Fruit fly (Drosophila melanogaster) ovary, adult (tissue): ENCODE results near the gene CG8939.

ENCODE experiments used
- CG17801 ChIP-seq: fragments of 200-800 bp; optimal IDR thresholded peaks from 2 replicates; lab custom pipeline; 2019; ENCODE audit warnings: missing biosample characterization, mild to moderate bottlenecking, missing genetic modification characterization, moderate library complexity; ENCODE audit not compliant: partially characterized antibody

CG8939 gene

DNA sequence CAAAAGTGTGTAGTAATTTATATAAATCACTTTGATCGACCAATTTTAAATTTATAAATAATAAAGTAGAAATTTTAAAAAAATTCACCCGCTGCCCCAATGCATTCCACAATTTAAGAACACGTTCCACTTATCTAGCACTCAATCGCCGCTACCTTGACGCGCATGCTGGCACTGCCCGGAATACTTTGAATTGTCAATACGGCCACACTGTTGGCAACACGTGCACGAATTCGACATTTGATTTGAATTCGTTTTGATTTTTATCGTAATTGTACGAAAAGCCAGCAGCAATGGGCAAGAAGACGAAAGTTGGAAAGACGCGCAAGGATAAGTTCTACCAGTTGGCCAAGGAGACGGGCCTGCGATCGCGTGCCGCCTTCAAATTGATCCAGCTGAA is at the start of gene CG8939:
Gene CG8939 (plus strand): TSS at position 186 of the 400 bp plus-strand sequence.
- TF ChIP-seq CG17801 (GFP tag; lab: Kevin White, UChicago), result no peak

DNA sequence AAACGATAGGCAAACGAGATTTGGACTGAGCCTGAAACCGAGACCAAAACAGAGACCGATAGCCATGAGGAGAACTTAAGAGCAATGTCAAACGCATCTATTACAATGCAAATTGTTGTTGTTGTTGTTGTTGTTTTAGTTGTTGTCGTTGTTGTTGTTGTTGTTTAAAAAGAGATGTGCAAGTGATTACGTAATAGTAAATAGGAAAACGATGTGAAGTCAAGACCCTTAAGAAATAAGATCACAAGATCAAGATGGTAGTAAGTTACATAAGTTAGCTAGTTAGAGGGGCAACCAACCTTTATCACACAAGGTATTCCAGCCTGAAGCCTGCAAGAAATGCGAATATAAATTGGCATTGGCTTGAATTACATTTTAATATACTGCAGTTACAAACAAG is 46.8 kb upstream of the CG8939 start:
- TF ChIP-seq CG17801 (GFP tag; lab: Kevin White, UChicago), result no peak

DNA sequence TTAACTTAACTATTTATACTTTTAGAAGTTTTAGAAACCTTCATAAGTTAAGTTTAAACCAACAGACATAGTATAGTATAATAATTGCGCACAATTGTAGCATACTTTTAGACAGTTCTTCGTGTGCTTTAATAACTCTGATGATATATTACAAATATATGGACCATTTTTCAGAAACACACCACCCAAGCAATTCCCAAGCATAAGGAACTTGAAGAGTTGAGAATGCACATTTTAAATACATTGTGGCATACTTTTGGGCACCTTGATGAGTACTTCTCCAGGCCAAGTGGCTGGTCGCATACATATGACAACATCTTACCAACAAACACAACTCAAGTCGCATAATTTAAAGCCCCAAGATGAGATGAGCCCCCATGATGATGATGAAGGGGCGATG is 27.2 kb upstream of the CG8939 start:
- TF ChIP-seq CG17801 (GFP tag; lab: Kevin White, UChicago), result no peak

DNA sequence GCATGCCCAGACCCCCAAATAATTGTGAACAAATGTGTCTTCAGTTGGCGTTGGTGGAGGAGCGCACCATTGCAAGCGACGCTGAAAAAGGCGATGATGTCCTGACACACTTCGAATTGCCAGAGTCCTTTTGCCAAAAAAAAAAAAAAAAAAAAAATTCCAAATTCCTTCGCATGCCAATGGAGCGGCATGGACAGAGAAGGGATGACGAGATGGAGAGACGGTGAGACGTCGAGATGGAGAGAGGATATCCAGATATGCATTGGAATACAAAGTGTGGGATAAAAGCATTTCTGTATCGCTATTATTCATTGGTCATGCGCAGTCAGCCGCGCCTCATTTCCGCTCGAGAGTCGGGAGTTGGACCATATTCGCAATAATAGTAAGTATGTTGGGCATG is 25.2 kb upstream of the CG8939 start:
- no peak for TF ChIP-seq CG17801 (GFP tag; lab: Kevin White, UChicago)

DNA sequence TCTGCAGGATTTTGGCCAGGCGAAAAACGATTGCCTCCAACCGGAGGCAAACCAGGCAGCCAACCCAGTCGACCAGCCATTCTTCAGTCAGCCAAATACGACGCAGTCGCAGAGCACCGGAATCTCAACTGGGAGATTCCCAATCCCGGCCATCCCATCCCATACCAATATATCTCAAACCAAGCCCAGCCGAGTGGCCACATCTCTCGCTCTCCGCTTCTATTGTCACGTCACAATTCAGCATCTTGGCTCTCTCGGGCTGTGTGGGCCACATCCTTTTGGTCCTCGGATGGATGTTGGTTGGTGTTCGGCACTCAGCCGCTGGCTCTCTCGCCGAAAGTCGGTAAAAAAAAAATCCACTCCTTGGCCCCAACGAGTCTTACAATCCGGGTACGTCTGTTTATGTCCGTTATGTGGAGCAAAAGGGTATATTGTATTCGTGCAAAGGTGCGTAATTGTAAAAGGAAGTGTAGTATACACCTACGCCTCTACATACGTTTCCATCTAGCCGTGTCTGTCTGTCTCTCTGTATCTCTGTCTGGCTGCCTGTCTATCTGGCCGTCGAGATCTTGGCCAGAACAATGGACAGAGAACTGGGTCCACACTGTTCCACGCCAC is 23.6 kb upstream of the CG8939 start, which contains the start of gene mmd:
Gene mmd (minus strand): TSS at position 3 of the 618 bp plus-strand sequence.
- TF ChIP-seq CG17801 (GFP tag; lab: Kevin White, UChicago), result no peak

DNA sequence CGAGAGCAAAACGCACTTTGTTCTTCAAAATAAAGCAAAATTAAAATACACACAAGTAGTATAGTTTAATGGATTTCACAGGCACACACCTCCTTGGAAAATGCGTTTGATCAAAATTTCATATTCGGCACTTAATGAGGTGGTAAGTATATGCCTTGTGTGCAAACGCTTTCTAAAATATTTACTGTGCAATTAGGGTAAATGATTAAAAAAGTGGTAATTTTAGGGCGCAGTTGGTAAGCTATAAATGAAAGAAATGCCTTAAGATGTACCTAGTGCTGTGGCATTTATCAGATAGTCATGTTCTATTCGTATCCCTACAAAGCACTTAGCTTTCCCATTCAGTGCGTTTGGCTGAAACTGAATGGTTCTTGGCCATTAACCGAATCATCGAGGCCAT is 22.7 kb upstream of the CG8939 start, which contains the start of gene Or13a:
Gene Or13a (plus strand): TSS at position 301 of the 400 bp plus-strand sequence.
- TF ChIP-seq CG17801 (GFP tag; lab: Kevin White, UChicago), result no peak

DNA sequence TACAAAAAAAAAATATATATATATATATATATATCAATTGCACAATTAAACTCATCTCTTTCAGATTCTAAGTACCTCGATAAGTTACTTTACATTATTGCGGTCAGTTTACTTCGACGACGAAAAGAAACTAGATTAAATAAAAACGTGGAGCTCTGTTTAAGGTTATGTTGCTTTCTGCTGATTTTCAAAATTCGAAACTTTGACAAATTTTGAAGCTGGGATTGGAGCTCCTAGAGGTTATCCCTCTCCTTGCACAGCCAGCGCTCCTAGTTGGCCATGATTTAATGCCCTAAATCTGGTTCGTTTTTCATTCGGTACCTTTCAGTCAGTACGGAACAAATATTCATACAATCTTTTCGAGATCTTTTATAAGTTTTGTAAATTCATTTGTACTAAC is 20.2 kb upstream of the CG8939 start, which contains the start of gene CG42766:
Gene CG42766 (plus strand): TSS at position 301 of the 400 bp plus-strand sequence.
- no peak for TF ChIP-seq CG17801 (GFP tag; lab: Kevin White, UChicago)

DNA sequence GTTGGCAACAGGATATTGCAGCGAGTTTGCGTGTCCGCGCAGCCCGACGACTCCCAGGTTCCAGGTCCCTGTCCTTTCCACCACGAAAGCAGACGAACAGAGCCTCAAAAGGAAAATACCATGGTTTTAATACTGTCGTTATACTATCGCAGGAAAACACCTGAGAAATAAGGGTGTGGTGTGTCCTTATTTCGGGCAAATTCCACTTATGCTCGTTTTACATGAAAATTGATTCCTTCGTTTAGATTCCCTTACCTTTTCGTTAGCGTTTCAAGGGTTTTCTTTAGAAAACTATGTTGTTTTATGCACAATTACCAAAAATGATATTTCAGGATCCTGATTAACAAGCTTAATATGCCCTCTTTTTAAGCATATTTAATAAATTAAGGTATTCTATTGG is 14.0 kb upstream of the CG8939 start, which contains the start of gene Cep164:
Gene Cep164 (minus strand): TSS at position 101 of the 400 bp plus-strand sequence.
- no peak for TF ChIP-seq CG17801 (GFP tag; lab: Kevin White, UChicago)

DNA sequence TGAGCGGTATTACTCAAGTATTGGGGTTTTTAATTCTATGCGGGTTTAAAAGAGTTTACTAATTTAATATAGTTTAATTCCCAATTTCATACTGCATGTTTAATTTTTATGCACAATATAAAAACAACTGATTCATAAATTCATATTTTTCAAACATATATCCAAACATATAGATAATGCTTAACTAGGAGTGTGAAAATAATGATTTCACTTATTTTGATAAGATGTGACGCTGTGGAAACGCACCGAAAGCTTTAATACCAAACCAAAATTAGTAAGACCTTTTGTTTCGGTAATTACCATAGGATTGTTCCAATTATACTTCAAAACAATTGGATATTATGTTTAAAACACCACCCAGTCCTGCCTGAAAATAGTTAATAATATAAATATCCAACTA is 13.3 kb upstream of the CG8939 start, which contains the start of gene Slc25A46a:
Gene Slc25A46a (plus strand): TSS at position 272 of the 400 bp plus-strand sequence.
- TF ChIP-seq CG17801 (GFP tag; lab: Kevin White, UChicago), result no peak

DNA sequence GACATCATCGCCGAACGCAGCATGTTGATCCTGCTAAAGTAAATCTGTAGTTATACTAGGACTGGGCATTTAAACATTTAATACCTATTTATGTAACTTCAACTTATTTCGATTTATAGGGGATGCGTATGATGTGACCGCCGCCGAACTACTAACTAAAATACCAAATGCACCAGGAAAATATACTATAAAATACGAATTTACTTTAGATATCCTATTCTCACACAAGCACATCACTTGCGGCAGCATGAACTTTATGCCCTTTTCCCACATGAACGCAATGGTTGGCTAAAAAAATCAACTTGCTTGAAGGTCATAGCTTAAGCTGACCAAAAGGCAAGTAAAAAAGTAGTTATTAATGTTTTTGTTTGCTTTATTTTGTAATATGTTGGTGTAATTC is 10.2 kb upstream of the CG8939 start, which contains the start of gene ND-20:
Gene ND-20 (minus strand): TSS at position 155 of the 400 bp plus-strand sequence.
- TF ChIP-seq CG17801 (GFP tag; lab: Kevin White, UChicago), result no peak

DNA sequence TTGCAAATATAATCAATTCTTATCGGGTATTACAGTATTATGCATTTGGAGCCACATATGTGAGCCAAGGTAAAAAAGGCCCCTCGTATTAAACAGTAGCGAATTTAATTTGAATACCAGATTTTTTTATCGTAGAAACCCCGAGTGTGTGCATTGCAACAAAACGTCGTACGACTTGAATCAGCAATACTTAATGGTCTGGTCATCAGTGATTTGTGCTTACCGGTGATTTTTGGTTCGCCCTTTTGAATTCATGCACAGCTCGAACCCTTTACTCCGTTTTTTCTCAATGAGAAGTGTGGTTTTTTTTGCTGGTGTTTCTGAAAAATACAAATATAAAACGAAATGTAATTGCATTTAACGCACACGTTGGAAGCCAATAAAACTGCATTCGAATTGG is 7.2 kb upstream of the CG8939 start:
- TF ChIP-seq CG17801 (GFP tag; lab: Kevin White, UChicago), result no peak

DNA sequence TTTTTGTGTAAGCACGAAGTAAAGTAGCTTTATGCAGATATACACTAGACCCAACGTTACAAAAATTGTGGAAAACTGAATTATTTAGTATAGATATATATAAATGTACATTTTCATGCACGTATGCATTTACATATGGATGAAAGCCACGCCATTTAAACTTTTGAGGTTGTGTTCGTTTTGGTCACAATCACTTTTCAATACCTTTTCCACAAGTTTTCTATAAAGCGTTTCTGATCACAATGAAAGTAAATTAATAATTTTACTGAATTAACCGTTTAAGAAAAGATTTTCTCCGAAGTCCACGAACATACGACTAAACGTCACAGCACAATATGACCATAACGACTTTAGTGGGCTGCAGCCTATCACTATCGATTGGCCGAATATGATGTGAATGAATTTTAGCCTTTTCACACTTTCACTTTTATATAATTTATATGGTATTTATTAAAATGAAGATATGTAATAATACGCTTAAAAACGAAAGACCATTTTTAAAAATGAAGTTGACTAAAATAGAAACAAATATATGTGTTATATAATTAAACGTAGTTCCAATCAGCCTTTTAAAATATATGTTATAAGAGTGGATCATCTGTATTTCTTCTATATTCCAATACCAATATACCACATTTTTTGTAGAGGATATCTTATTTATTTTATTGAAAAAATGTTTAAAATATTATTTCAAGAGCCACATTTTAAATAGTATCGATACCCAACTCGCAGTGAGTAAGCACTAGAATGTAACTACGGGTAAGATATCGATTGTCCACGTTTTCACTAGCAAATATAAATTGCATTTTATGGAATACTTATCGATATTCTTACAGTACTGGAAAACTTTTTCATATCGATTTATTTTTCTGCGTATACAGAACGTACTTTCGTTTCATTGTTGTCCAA is 4.9 kb upstream of the CG8939 start, which contains the start of the genes CG46312, eIF5 and exd:
Gene CG46312 (minus strand): TSS at position 357 of the 909 bp plus-strand sequence.
Gene eIF5 (minus strand): TSS at position 357 of the 909 bp plus-strand sequence.
Gene exd (plus strand): TSS at position 851 of the 909 bp plus-strand sequence.
- TF ChIP-seq CG17801 (GFP tag; lab: Kevin White, UChicago), result peak; percentile 35

DNA sequence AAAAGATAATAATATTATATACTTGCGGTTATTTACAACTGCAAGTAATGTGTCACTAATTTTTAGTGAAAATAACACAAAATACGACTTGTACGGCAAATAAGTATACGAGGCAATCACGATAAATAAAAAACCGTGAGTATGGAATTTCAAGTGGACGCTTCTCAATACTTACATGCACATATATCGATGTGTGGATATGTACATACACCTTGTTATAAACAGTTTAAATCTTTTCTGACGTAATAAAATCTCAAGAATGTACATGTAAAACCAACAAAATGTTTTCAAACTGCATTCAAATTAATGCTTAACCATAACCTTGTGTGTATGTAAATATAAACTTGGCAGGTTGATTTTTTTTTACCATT is 4.3 kb upstream of the CG8939 start:
- TF ChIP-seq CG17801 (GFP tag; lab: Kevin White, UChicago), result no peak

DNA sequence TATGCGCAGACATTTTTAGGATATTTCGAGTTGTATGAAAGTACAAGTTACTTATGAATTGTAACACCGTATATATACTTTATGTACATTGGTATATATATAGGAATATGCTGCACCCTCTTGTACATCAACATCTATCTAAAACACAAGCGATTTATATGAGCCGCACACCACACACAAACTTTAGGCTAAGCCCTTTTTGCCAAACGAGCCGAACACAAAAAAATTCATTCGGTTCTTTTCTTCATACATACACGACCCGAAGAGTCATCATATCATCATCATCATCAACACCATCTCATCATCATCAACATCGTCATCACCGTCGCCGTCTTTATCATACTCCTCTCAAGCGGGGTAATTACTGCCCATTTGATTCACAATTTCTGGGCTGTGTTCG is 8.2 kb downstream of the CG8939 start:
- no peak for TF ChIP-seq CG17801 (GFP tag; lab: Kevin White, UChicago)
